Worm (Caenorhabditis elegans) whole organism, midembryonic: ENCODE measurements around the gene T04C12.7.

ENCODE experiments used
- cog-1 ChIP-seq: sonication (generic microtip); optimal IDR thresholded peaks from 2 replicates; lab custom pipeline; 2016; ENCODE audit warnings: missing genetic modification characterization, missing compliant biosample characterization
- flt-1 ChIP-seq: fragments of 200-800 bp; sonication (Bioruptor generic); IDR thresholded peaks from 2 replicates; pipeline ENCODE4 v1.3.6; 2022; ENCODE audit warnings: missing genetic modification characterization, missing compliant biosample characterization
- klf-2 ChIP-seq: fragments of 200-800 bp; sonication (Bioruptor generic); conservative IDR thresholded peaks from 2 replicates; pipeline ENCODE4 v1.3.6; 2022; ENCODE audit warnings: missing genetic modification reagents, missing genetic modification characterization, missing compliant biosample characterization
- med-1 ChIP-seq: sonication (generic microtip); optimal IDR thresholded peaks from 2 replicates; lab custom pipeline; 2017; ENCODE audit warnings: missing genetic modification characterization, mild to moderate bottlenecking, missing compliant biosample characterization, antibody characterized with exemption, missing genetic modification reagents; ENCODE audit not compliant: insufficient read depth
- ref-1 ChIP-seq: fragments of 200-800 bp; sonication (Bioruptor generic); conservative IDR thresholded peaks from 2 replicates; pipeline ENCODE4 v1.3.6; 2022; ENCODE audit warnings: missing genetic modification reagents, missing genetic modification characterization, missing compliant biosample characterization
- tab-1 ChIP-seq: fragments of 200-800 bp; sonication (Bioruptor generic); IDR thresholded peaks from 2 replicates; pipeline ENCODE4 v1.3.6; 2022; ENCODE audit warnings: missing genetic modification characterization, missing compliant biosample characterization
- ztf-23 ChIP-seq: fragments of 200-800 bp; sonication (Bioruptor generic); IDR thresholded peaks from 2 replicates; pipeline ENCODE4 v1.3.6; 2022; ENCODE audit warnings: missing genetic modification reagents, missing genetic modification characterization, missing compliant biosample characterization

ce11 chrV:11057043-11057442, 3.1 kb downstream of the T04C12.7 start, which contains the start of gene srh-75:
- TF ChIP-seq ref-1 (GFP tag; lab: Robert Waterston, UW) (no peak), tab-1 (GFP tag; lab: Robert Waterston, UW) (no peak), cog-1 (tag; lab: Kevin White, UChicago) (no peak), klf-2 (GFP tag; lab: Robert Waterston, UW) (no peak), flt-1 (no peak), ztf-23 (GFP tag; lab: Robert Waterston, UW) (no peak), med-1 (GFP tag; lab: Kevin White, UChicago) (no peak)
